Fruit fly (Drosophila melanogaster) Kc167 (cell line): ENCODE measurements around the gene Vm32E.

Experiments
- h ChIP-seq: fragments of >200 bp; optimal IDR thresholded peaks from 3 replicates; lab custom pipeline; 2018; ENCODE audit warnings: missing external identifiers
- insv ChIP-seq: fragments of >200 bp; optimal IDR thresholded peaks from 3 replicates; lab custom pipeline; 2018; ENCODE audit warnings: missing external identifiers
- psq ChIP-seq: fragments of >200 bp; optimal IDR thresholded peaks from 2 replicates; lab custom pipeline; 2017; ENCODE audit warnings: missing external identifiers
- ttk ChIP-seq: sonication (Bioruptor generic); optimal IDR thresholded peaks from 2 replicates; lab custom pipeline; 2017; ENCODE audit warnings: missing external identifiers

DNA sequence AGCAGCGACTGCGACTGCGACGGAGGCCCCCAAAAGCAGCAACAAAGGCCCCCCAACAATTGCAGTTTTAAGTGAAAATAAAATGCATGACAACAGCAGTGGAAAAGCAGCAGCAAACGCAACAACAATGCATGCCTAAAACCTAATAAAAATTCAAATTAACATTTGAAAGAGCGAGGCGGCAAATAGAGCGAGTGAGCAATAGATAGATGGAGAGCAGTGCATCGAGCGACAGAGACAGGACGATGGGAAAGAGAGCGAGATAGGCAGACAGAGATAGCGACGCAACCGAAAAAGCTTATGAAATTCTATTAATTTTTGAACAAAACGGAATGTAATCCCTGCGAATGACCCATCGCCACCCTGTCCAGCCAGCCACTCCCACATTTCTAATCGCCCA lies 47.5 kb upstream of the Vm32E start:
- no peak for TF ChIP-seq psq (lab: Kevin White, UChicago)
- TF ChIP-seq insv = no peak
- no peak for TF ChIP-seq h (lab: Kevin White, UChicago)
- no peak for TF ChIP-seq ttk (lab: Kevin White, UChicago)
